Worm (Caenorhabditis elegans) whole organism, L1 larva: Measurements from ENCODE around the gene B0310.6.

Experiments used
- C34B4.2 ChIP-seq: sonication (generic microtip); optimal IDR thresholded peaks from 2 replicates; lab custom pipeline; 2017; ENCODE audit warnings: mild to moderate bottlenecking, missing genetic modification characterization, missing compliant biosample characterization
- efl-1 ChIP-seq, 4 experiments: fragments of 150-350 bp; optimal IDR thresholded peaks in 3 of 4; peaks in 1 of 4; 1 replicate in 1 of 4; 2 replicates in 3 of 4; lab custom pipeline; 2014; ENCODE audit warnings: missing biosample characterization in 2 of 4, missing genetic modification characterization in 2 of 4, missing genetic modification reagents in 2 of 4
- jun-1 ChIP-seq: fragments of 150-350 bp; optimal IDR thresholded peaks from 2 replicates; lab custom pipeline; 2014; ENCODE audit warnings: missing biosample characterization, missing genetic modification reagents, missing genetic modification characterization
- nhr-20 ChIP-seq: sonication (generic microtip); optimal IDR thresholded peaks from 2 replicates; lab custom pipeline; 2016; ENCODE audit warnings: mild to moderate bottlenecking, missing genetic modification characterization, missing compliant biosample characterization
- rnt-1 ChIP-seq: sonication (generic microtip); optimal IDR thresholded peaks from 2 replicates; lab custom pipeline; 2016; ENCODE audit warnings: mild to moderate bottlenecking, missing genetic modification characterization, moderate library complexity, missing compliant biosample characterization
- tbx-2 ChIP-seq: sonication (generic microtip); optimal IDR thresholded peaks from 2 replicates; lab custom pipeline; 2016; ENCODE audit warnings: missing genetic modification characterization, missing compliant biosample characterization
- unc-130 ChIP-seq: fragments of 150-350 bp; optimal IDR thresholded peaks from 2 replicates; lab custom pipeline; 2017; ENCODE audit warnings: missing biosample characterization, missing genetic modification characterization, inconsistent platforms
- zag-1 ChIP-seq: fragments of 150-350 bp; optimal IDR thresholded peaks from 2 replicates; lab custom pipeline; 2014; ENCODE audit warnings: missing biosample characterization, missing genetic modification characterization
- ztf-11 ChIP-seq, 2 experiments: sonication (generic microtip); optimal IDR thresholded peaks; 2 replicates each; lab custom pipeline; 2016 to 2017; ENCODE audit warnings: missing genetic modification characterization in 2 of 2, missing biosample characterization in 1 of 2, missing compliant biosample characterization in 1 of 2
- ztf-4 ChIP-seq: fragments of 150-350 bp; optimal IDR thresholded peaks from 2 replicates; lab custom pipeline; 2014; ENCODE audit warnings: missing biosample characterization, missing genetic modification characterization

- no peak for TF ChIP-seq nhr-20 (tag; lab: Kevin White, UChicago)
- TF ChIP-seq ztf-4 (tag; lab: Kevin White, UChicago) = no peak
- TF ChIP-seq tbx-2 (tag; lab: Kevin White, UChicago) = no peak
- TF ChIP-seq ztf-11 (tag; optimal IDR thresholded peaks at IDR 0.05; lab: Kevin White, UChicago) = no peak
- TF ChIP-seq rnt-1 (tag; lab: Kevin White, UChicago) = no peak
- TF ChIP-seq unc-130 (tag; lab: Kevin White, UChicago) = no peak
- TF ChIP-seq C34B4.2 (tag; lab: Kevin White, UChicago) = no peak
- TF ChIP-seq jun-1 (tag; lab: Kevin White, UChicago) = no peak
- no peak for TF ChIP-seq efl-1 (optimal IDR thresholded peaks at IDR 0.05; lab: Kevin White, UChicago)
- no peak for TF ChIP-seq efl-1 (GFP tag; optimal IDR thresholded peaks at IDR 0.05 in 1 of 2; lab: Kevin White, UChicago)
- no peak for TF ChIP-seq zag-1 (tag; lab: Kevin White, UChicago)
These were observed 7.3 kb upstream of the B0310.6 start for ce11 chrX:538083-538482.
